Worm (Caenorhabditis elegans) whole organism, L2 larva: Measurements from ENCODE around the gene T11B7.2.

Experiments
- C34F6.9 ChIP-seq: fragments of 150-350 bp; optimal IDR thresholded peaks from 2 replicates; lab custom pipeline; 2014; ENCODE audit warnings: missing biosample characterization, missing genetic modification characterization
- F13H6.1 ChIP-seq: sonication (generic microtip); optimal IDR thresholded peaks from 2 replicates; lab custom pipeline; 2016; ENCODE audit warnings: missing genetic modification characterization, missing compliant biosample characterization
- R02D3.7 ChIP-seq: fragments of 150-350 bp; optimal IDR thresholded peaks from 2 replicates; lab custom pipeline; 2014; ENCODE audit warnings: missing biosample characterization, missing genetic modification characterization
- Y55F3AM.14 ChIP-seq: fragments of 200-800 bp; sonication (Bioruptor generic); optimal IDR thresholded peaks from 2 replicates; lab custom pipeline; 2018; ENCODE audit warnings: mild to moderate bottlenecking, missing genetic modification characterization, missing compliant biosample characterization
- ZK546.5 ChIP-seq: sonication (generic microtip); optimal IDR thresholded peaks from 2 replicates; lab custom pipeline; 2017; ENCODE audit warnings: missing biosample characterization, missing genetic modification characterization
- alr-1 ChIP-seq: fragments of 150-350 bp; optimal IDR thresholded peaks from 2 replicates; lab custom pipeline; 2014; ENCODE audit warnings: missing biosample characterization, missing genetic modification characterization
- ama-1 ChIP-seq: fragments of 150-350 bp; optimal IDR thresholded peaks from 2 replicates; lab custom pipeline; 2018; ENCODE audit warnings: inconsistent platforms
- blmp-1 ChIP-seq: sonication (generic microtip); optimal IDR thresholded peaks from 2 replicates; lab custom pipeline; 2017; ENCODE audit warnings: missing genetic modification characterization, mild to moderate bottlenecking, missing compliant biosample characterization, antibody characterized with exemption, moderate library complexity; ENCODE audit not compliant: insufficient read depth
- ceh-82 ChIP-seq: fragments of 150-350 bp; optimal IDR thresholded peaks from 2 replicates; lab custom pipeline; 2014; ENCODE audit warnings: missing biosample characterization, missing genetic modification characterization
- crh-2 ChIP-seq: sonication (generic microtip); optimal IDR thresholded peaks from 2 replicates; lab custom pipeline; 2017; ENCODE audit warnings: missing biosample characterization, missing genetic modification characterization
- dmd-4 ChIP-seq: sonication (generic microtip); optimal IDR thresholded peaks from 2 replicates; lab custom pipeline; 2017; ENCODE audit warnings: missing biosample characterization, missing genetic modification characterization
- egl-27 ChIP-seq: sonication (generic microtip); optimal IDR thresholded peaks from 3 replicates; lab custom pipeline; 2017; ENCODE audit warnings: missing biosample characterization, missing genetic modification reagents, missing genetic modification characterization
- elt-1 ChIP-seq: fragments of 150-350 bp; optimal IDR thresholded peaks from 2 replicates; lab custom pipeline; 2014; ENCODE audit warnings: missing biosample characterization, missing genetic modification characterization
- elt-3 ChIP-seq: sonication (generic microtip); optimal IDR thresholded peaks from 2 replicates; lab custom pipeline; 2017; ENCODE audit warnings: missing biosample characterization, missing genetic modification characterization
- fos-1 ChIP-seq: fragments of 150-350 bp; optimal IDR thresholded peaks from 2 replicates; lab custom pipeline; 2014; ENCODE audit warnings: missing biosample characterization, missing genetic modification characterization
- gmeb-1 ChIP-seq: fragments of 150-350 bp; optimal IDR thresholded peaks from 2 replicates; lab custom pipeline; 2014; ENCODE audit warnings: missing biosample characterization, missing genetic modification characterization
- lin-11 ChIP-seq: fragments of 150-350 bp; sonication (generic microtip); optimal IDR thresholded peaks from 2 replicates; lab custom pipeline; 2014; ENCODE audit warnings: missing biosample characterization, missing genetic modification characterization, inconsistent platforms, mixed read lengths
- lin-13 ChIP-seq: fragments of 150-350 bp; optimal IDR thresholded peaks from 2 replicates; lab custom pipeline; 2014; ENCODE audit warnings: missing biosample characterization, missing genetic modification reagents, missing genetic modification characterization
- lsy-2 ChIP-seq, 2 experiments: fragments of 150-350 bp in 1 of 2; sonication (generic microtip) in 1 of 2; optimal IDR thresholded peaks; 2 replicates each; lab custom pipeline; 2014 to 2017; ENCODE audit warnings: missing biosample characterization in 2 of 2, missing genetic modification characterization in 2 of 2
- mdl-1 ChIP-seq, 2 experiments: fragments of 150-350 bp in 1 of 2; sonication (generic microtip) in 1 of 2; optimal IDR thresholded peaks; 2 replicates each; lab custom pipeline; 2017; ENCODE audit warnings: missing biosample characterization in 2 of 2, missing genetic modification characterization in 2 of 2
- nhr-10 ChIP-seq: sonication (generic microtip); optimal IDR thresholded peaks from 2 replicates; lab custom pipeline; 2017; ENCODE audit warnings: missing biosample characterization, missing genetic modification characterization
- nhr-11 ChIP-seq: fragments of 150-350 bp; optimal IDR thresholded peaks from 2 replicates; lab custom pipeline; 2014; ENCODE audit warnings: missing biosample characterization, missing genetic modification characterization
- nhr-12 ChIP-seq: fragments of 150-350 bp; optimal IDR thresholded peaks from 2 replicates; lab custom pipeline; 2014; ENCODE audit warnings: missing biosample characterization, missing genetic modification characterization
- nhr-129 ChIP-seq: fragments of 150-350 bp; optimal IDR thresholded peaks from 2 replicates; lab custom pipeline; 2014; ENCODE audit warnings: missing biosample characterization, missing genetic modification characterization
- nhr-21 ChIP-seq: fragments of 150-350 bp; optimal IDR thresholded peaks from 2 replicates; lab custom pipeline; 2014; ENCODE audit warnings: missing biosample characterization, missing genetic modification characterization
- nhr-23 ChIP-seq: fragments of 150-350 bp; optimal IDR thresholded peaks from 2 replicates; lab custom pipeline; 2014; ENCODE audit warnings: missing biosample characterization, missing genetic modification reagents, missing genetic modification characterization
- nhr-237 ChIP-seq: fragments of 150-350 bp; optimal IDR thresholded peaks from 2 replicates; lab custom pipeline; 2014; ENCODE audit warnings: missing biosample characterization, missing genetic modification characterization
- nhr-25 ChIP-seq: fragments of 150-350 bp; sonication (generic microtip); optimal IDR thresholded peaks from 3 replicates; lab custom pipeline; 2014; ENCODE audit warnings: missing biosample characterization, missing genetic modification characterization
- nhr-6 ChIP-seq: fragments of 150-350 bp; optimal IDR thresholded peaks from 2 replicates; lab custom pipeline; 2014; ENCODE audit warnings: missing biosample characterization, missing genetic modification characterization
- peb-1 ChIP-seq: fragments of 150-350 bp; optimal IDR thresholded peaks from 2 replicates; lab custom pipeline; 2014; ENCODE audit warnings: missing biosample characterization, missing genetic modification characterization
- sem-4 ChIP-seq: fragments of 150-350 bp; optimal IDR thresholded peaks from 2 replicates; lab custom pipeline; 2014; ENCODE audit warnings: missing biosample characterization, missing genetic modification reagents, missing genetic modification characterization
- skn-1 ChIP-seq: sonication (generic microtip); optimal IDR thresholded peaks from 2 replicates; lab custom pipeline; 2017; ENCODE audit warnings: missing biosample characterization, missing genetic modification characterization
- sma-3 ChIP-seq: sonication (generic microtip); optimal IDR thresholded peaks from 2 replicates; lab custom pipeline; 2016; ENCODE audit warnings: missing genetic modification reagents, missing genetic modification characterization, missing compliant biosample characterization
- sma-9 ChIP-seq, 2 experiments: fragments of 150-350 bp in 1 of 2; sonication (generic microtip) in 1 of 2; optimal IDR thresholded peaks; 2 replicates each; lab custom pipeline; 2014 to 2016; ENCODE audit warnings: missing genetic modification characterization in 2 of 2, mild to moderate bottlenecking in 1 of 2, missing biosample characterization in 1 of 2, missing compliant biosample characterization in 1 of 2, missing genetic modification reagents in 1 of 2, moderate library complexity in 1 of 2
- snpc-4 ChIP-seq: fragments of 150-350 bp; optimal IDR thresholded peaks from 2 replicates; lab custom pipeline; 2014; ENCODE audit warnings: missing biosample characterization, missing genetic modification characterization
- unc-39 ChIP-seq: fragments of 150-350 bp; optimal IDR thresholded peaks from 2 replicates; lab custom pipeline; 2014; ENCODE audit warnings: missing biosample characterization, missing genetic modification characterization
- unc-55 ChIP-seq: fragments of 150-350 bp; sonication (generic microtip); optimal IDR thresholded peaks from 3 replicates; lab custom pipeline; 2014; ENCODE audit warnings: missing biosample characterization, missing genetic modification reagents, missing genetic modification characterization
- unc-62 ChIP-seq: fragments of 150-350 bp; optimal IDR thresholded peaks from 2 replicates; lab custom pipeline; 2014; ENCODE audit warnings: missing biosample characterization, missing genetic modification reagents, missing genetic modification characterization
- zag-1 ChIP-seq: fragments of 150-350 bp; optimal IDR thresholded peaks from 2 replicates; lab custom pipeline; 2014; ENCODE audit warnings: missing biosample characterization, missing genetic modification characterization
- ztf-1 ChIP-seq: fragments of 200-800 bp; sonication (Bioruptor generic); conservative IDR thresholded peaks from 2 replicates; pipeline ENCODE4 v1.3.6; 2022; ENCODE audit warnings: missing genetic modification characterization, missing compliant biosample characterization
- ztf-11 ChIP-seq: sonication (generic microtip); optimal IDR thresholded peaks from 2 replicates; lab custom pipeline; 2017; ENCODE audit warnings: missing biosample characterization, missing genetic modification characterization
- ztf-4 ChIP-seq: fragments of 150-350 bp; optimal IDR thresholded peaks from 2 replicates; lab custom pipeline; 2014; ENCODE audit warnings: missing biosample characterization, missing genetic modification characterization

Gene T11B7.2

ce11 chrIV:8844457-8844856 is at the start of gene T11B7.2:
Gene T11B7.2 (minus strand): TSS chrIV:8844557.
- TF ChIP-seq nhr-11 (tag; lab: Kevin White, UChicago), result no peak
- TF ChIP-seq nhr-237 (tag; lab: Kevin White, UChicago), result no peak
- TF ChIP-seq mdl-1 (tag; optimal IDR thresholded peaks at IDR 0.05; lab: Kevin White, UChicago), result no peak
- TF ChIP-seq unc-39 (tag; lab: Kevin White, UChicago), result no peak
- TF ChIP-seq sma-3 (GFP tag; lab: Kevin White, UChicago), result no peak
- TF ChIP-seq unc-55 (GFP tag; lab: Kevin White, UChicago), result no peak
- TF ChIP-seq egl-27 (tag; lab: Kevin White, UChicago), result no peak
- no peak for TF ChIP-seq Y55F3AM.14 (GFP tag; lab: Kevin White, UChicago)
- TF ChIP-seq gmeb-1 (tag; lab: Kevin White, UChicago), result no peak
- no peak for TF ChIP-seq ztf-4 (tag; lab: Kevin White, UChicago)
- TF ChIP-seq nhr-6, result no peak
- no peak for TF ChIP-seq ama-1
- TF ChIP-seq C34F6.9, result no peak
- TF ChIP-seq blmp-1 (tag; lab: Kevin White, UChicago), result no peak
- TF ChIP-seq ztf-1, result no peak
- TF ChIP-seq crh-2 (tag; lab: Kevin White, UChicago), result no peak
- no peak for TF ChIP-seq alr-1 (tag; lab: Kevin White, UChicago)
- no peak for TF ChIP-seq unc-62 (GFP tag; lab: Kevin White, UChicago)
- no peak for TF ChIP-seq lin-13 (GFP tag; lab: Kevin White, UChicago)
- TF ChIP-seq, all 48 proteins: peak for 0

- peak; percentile 96 for TF ChIP-seq C34F6.9
- peak; percentile 86 for TF ChIP-seq unc-55 (GFP tag; lab: Kevin White, UChicago)
- peak; percentile 29 for TF ChIP-seq F13H6.1 (tag; lab: Kevin White, UChicago)
- no peak for TF ChIP-seq ceh-82
- no peak for TF ChIP-seq ztf-4 (tag; lab: Kevin White, UChicago)
- no peak for TF ChIP-seq mdl-1 (tag; optimal IDR thresholded peaks at IDR 0.05; lab: Kevin White, UChicago)
- TF ChIP-seq nhr-23 (tag; lab: Kevin White, UChicago), result no peak
- peak; percentile 63 for TF ChIP-seq fos-1 (tag; lab: Kevin White, UChicago)
- no peak for TF ChIP-seq Y55F3AM.14 (GFP tag; lab: Kevin White, UChicago)
- TF ChIP-seq lsy-2 (tag; optimal IDR thresholded peaks at IDR 0.05; lab: Kevin White, UChicago), result peak; percentile 30 to 72
- no peak for TF ChIP-seq unc-62 (GFP tag; lab: Kevin White, UChicago)
- peak; percentile 52 for TF ChIP-seq snpc-4 (tag; lab: Kevin White, UChicago)
- peak; percentile 36 for TF ChIP-seq sma-3 (GFP tag; lab: Kevin White, UChicago)
- TF ChIP-seq lin-11 (tag; lab: Kevin White, UChicago), result no peak
- no peak for TF ChIP-seq nhr-6
- no peak for TF ChIP-seq nhr-12
- peak; percentile 64 for TF ChIP-seq nhr-129
- no peak for TF ChIP-seq ztf-11 (tag; lab: Kevin White, UChicago)
- peak; percentile 61 for TF ChIP-seq nhr-25 (tag; lab: Kevin White, UChicago)
- no peak for TF ChIP-seq sem-4 (tag; lab: Kevin White, UChicago)
- peak; percentile 46 for TF ChIP-seq gmeb-1 (tag; lab: Kevin White, UChicago)
- TF ChIP-seq alr-1 (tag; lab: Kevin White, UChicago), result no peak
- peak; percentile 37 for TF ChIP-seq lin-13 (GFP tag; lab: Kevin White, UChicago)
- no peak for TF ChIP-seq elt-3 (tag; lab: Kevin White, UChicago)
- TF ChIP-seq crh-2 (tag; lab: Kevin White, UChicago), result peak; percentile 80
- no peak for TF ChIP-seq elt-1
- peak; percentile 39 for TF ChIP-seq nhr-10 (tag; lab: Kevin White, UChicago)
Observed at ce11 chrIV:8893746-8894145, 49.4 kb upstream of the T11B7.2 start, which contains the start of gene rad-54.L2. Gene rad-54.L2 (plus strand): TSS chrIV:8894077.

- TF ChIP-seq R02D3.7 (no peak), gmeb-1 (tag; lab: Kevin White, UChicago) (no peak), snpc-4 (tag; lab: Kevin White, UChicago) (no peak)
Observed at ce11 chrIV:8892558-8892957, 48.2 kb upstream of the T11B7.2 start, which contains the start of gene C27B7.2. Gene C27B7.2 (plus strand): TSS chrIV:8892858.

- TF ChIP-seq R02D3.7 (no peak), alr-1 (tag; lab: Kevin White, UChicago) (no peak), sma-3 (GFP tag; lab: Kevin White, UChicago) (peak; percentile 70), fos-1 (tag; lab: Kevin White, UChicago) (peak; percentile 40), unc-39 (tag; lab: Kevin White, UChicago) (no peak), blmp-1 (tag; lab: Kevin White, UChicago) (no peak), gmeb-1 (tag; lab: Kevin White, UChicago) (peak; percentile 89), ztf-1 (no peak), dmd-4 (tag; lab: Kevin White, UChicago) (no peak), nhr-25 (tag; lab: Kevin White, UChicago) (peak; percentile 71), nhr-11 (tag; lab: Kevin White, UChicago) (no peak), snpc-4 (tag; lab: Kevin White, UChicago) (peak; percentile 25), nhr-21 (tag; lab: Kevin White, UChicago) (peak; percentile 56), elt-3 (tag; lab: Kevin White, UChicago) (no peak), elt-1 (no peak), ZK546.5 (tag; lab: Kevin White, UChicago) (no peak), lsy-2 (tag; optimal IDR thresholded peaks at IDR 0.05; lab: Kevin White, UChicago) (peak; percentile 60 to 90), skn-1 (tag; lab: Kevin White, UChicago) (no peak), sma-9 (GFP tag; optimal IDR thresholded peaks at IDR 0.05; lab: Kevin White, UChicago) (peak; percentile 75), sma-9 (tag; optimal IDR thresholded peaks at IDR 0.05; lab: Kevin White, UChicago) (no peak), crh-2 (tag; lab: Kevin White, UChicago) (peak; percentile 80), C34F6.9 (peak; percentile 91), peb-1 (tag; lab: Kevin White, UChicago) (no peak), zag-1 (tag; lab: Kevin White, UChicago) (no peak), lin-11 (tag; lab: Kevin White, UChicago) (peak; percentile 38), nhr-12 (no peak), ztf-4 (tag; lab: Kevin White, UChicago) (peak; percentile 4), sem-4 (tag; lab: Kevin White, UChicago) (peak; percentile 56)
Observed at ce11 chrIV:8891131-8891530, 46.8 kb upstream of the T11B7.2 start, which contains the start of gene spr-2. Gene spr-2 (plus strand): TSS chrIV:8891462.
